Fruit fly (Drosophila melanogaster) whole organism, embryonic: ENCODE data around the gene nst.

Source experiments
- Ada2b ChIP-seq: fragments of 200-800 bp; sonication (Bioruptor generic); IDR thresholded peaks from 2 replicates; pipeline ENCODE4 v1.3.6; 2022; ENCODE audit warnings: missing biosample characterization, missing genetic modification characterization
- Awh ChIP-seq: fragments of 200-800 bp; sonication (Bioruptor generic); IDR thresholded peaks from 2 replicates; pipeline ENCODE4, ENCODE4 v1.3.6; 2022; ENCODE audit warnings: missing biosample characterization, missing genetic modification characterization
- Blimp-1 ChIP-seq: fragments of 200-800 bp; sonication (Bioruptor generic); optimal IDR thresholded peaks from 3 replicates; lab custom pipeline; 2018; ENCODE audit warnings: missing biosample characterization, missing genetic modification characterization, mild to moderate bottlenecking, moderate library complexity, missing genetic modification reagents
- CG10654 ChIP-seq: fragments of 200-800 bp; sonication (Bioruptor generic); optimal IDR thresholded peaks from 2 replicates; lab custom pipeline; 2016; ENCODE audit warnings: missing biosample characterization, missing genetic modification characterization
- CG11093 ChIP-seq: fragments of 200-800 bp; sonication (Bioruptor generic); IDR thresholded peaks from 3 replicates; pipeline ENCODE4 v1.3.6; 2022; ENCODE audit warnings: missing biosample characterization, missing genetic modification characterization
- CG12104 ChIP-seq: fragments of 200-800 bp; sonication (Bioruptor generic); optimal IDR thresholded peaks from 3 replicates; lab custom pipeline; 2016; ENCODE audit warnings: missing biosample characterization, missing genetic modification characterization
- CG1603 ChIP-seq: fragments of 200-800 bp; sonication (Bioruptor generic); optimal IDR thresholded peaks from 2 replicates; lab custom pipeline; 2019; ENCODE audit warnings: missing biosample characterization, mild to moderate bottlenecking, missing genetic modification characterization, moderate library complexity
- CG2129 ChIP-seq: fragments of 200-800 bp; sonication (Bioruptor generic); IDR thresholded peaks from 2 replicates; pipeline ENCODE4 v1.3.6; 2022; ENCODE audit warnings: missing biosample characterization, missing genetic modification characterization; ENCODE audit not compliant: partially characterized antibody
- CG3065 ChIP-seq: fragments of 200-800 bp; sonication (Bioruptor generic); optimal IDR thresholded peaks from 2 replicates; lab custom pipeline; 2016; ENCODE audit warnings: missing biosample characterization, missing genetic modification characterization
- CG31365 ChIP-seq: fragments of 200-800 bp; sonication (Bioruptor generic); optimal IDR thresholded peaks from 2 replicates; lab custom pipeline; 2018; ENCODE audit warnings: missing biosample characterization, mild to moderate bottlenecking, missing genetic modification characterization
- CG42726 ChIP-seq: fragments of 200-800 bp; sonication (Bioruptor generic); IDR thresholded peaks from 2 replicates; pipeline ENCODE4 v1.3.6; 2022; ENCODE audit warnings: missing biosample characterization, missing genetic modification characterization; ENCODE audit not compliant: partially characterized antibody
- CG6175 ChIP-seq: fragments of 200-800 bp; sonication (Bioruptor generic); IDR thresholded peaks from 3 replicates; pipeline ENCODE4 v1.3.6; 2022; ENCODE audit warnings: missing biosample characterization, missing genetic modification characterization
- CG7745 ChIP-seq: fragments of 200-800 bp; sonication (Bioruptor generic); optimal IDR thresholded peaks from 2 replicates; lab custom pipeline; 2018; ENCODE audit warnings: missing biosample characterization, mild to moderate bottlenecking, missing genetic modification characterization, moderate library complexity
- CG7963 ChIP-seq: fragments of 200-800 bp; sonication (Bioruptor generic); IDR thresholded peaks from 3 replicates; pipeline ENCODE4 v1.3.6; 2022; ENCODE audit warnings: missing biosample characterization, missing genetic modification characterization; ENCODE audit not compliant: partially characterized antibody
- CG7987 ChIP-seq: fragments of 200-800 bp; sonication (Bioruptor generic); optimal IDR thresholded peaks from 2 replicates; lab custom pipeline; 2018; ENCODE audit warnings: missing biosample characterization, mild to moderate bottlenecking, missing genetic modification characterization, moderate library complexity
- CG9215 ChIP-seq: fragments of 200-800 bp; sonication (Bioruptor generic); IDR thresholded peaks from 2 replicates; pipeline ENCODE4 v1.3.6; 2022; ENCODE audit warnings: missing biosample characterization, missing genetic modification characterization
- CG9876 ChIP-seq: fragments of 200-800 bp; sonication (Bioruptor generic); optimal IDR thresholded peaks from 2 replicates; lab custom pipeline; 2016; ENCODE audit warnings: missing biosample characterization, missing genetic modification characterization
- D19A ChIP-seq: fragments of 200-800 bp; optimal IDR thresholded peaks from 3 replicates; lab custom pipeline; 2019; ENCODE audit warnings: missing biosample characterization, mild to moderate bottlenecking, missing genetic modification characterization, moderate library complexity
- Fer3 ChIP-seq: fragments of 200-800 bp; sonication (Bioruptor generic); optimal IDR thresholded peaks from 2 replicates; lab custom pipeline; 2018; ENCODE audit warnings: missing biosample characterization, mild to moderate bottlenecking, missing genetic modification characterization, moderate library complexity
- HLH3B ChIP-seq: fragments of 200-800 bp; sonication (Bioruptor generic); IDR thresholded peaks from 2 replicates; pipeline ENCODE4 v1.3.6; 2022; ENCODE audit warnings: missing biosample characterization, missing genetic modification characterization
- Lpt ChIP-seq: fragments of >200 bp; optimal IDR thresholded peaks from 2 replicates; lab custom pipeline; 2018; ENCODE audit warnings: missing biosample characterization, missing genetic modification characterization
- NC2β ChIP-seq: fragments of 200-800 bp; sonication (Bioruptor generic); optimal IDR thresholded peaks from 2 replicates; lab custom pipeline; 2016; ENCODE audit warnings: missing biosample characterization, missing genetic modification characterization
- Ptx1 ChIP-seq: fragments of 200-800 bp; sonication (Bioruptor generic); IDR thresholded peaks from 2 replicates; pipeline ENCODE4 v1.3.6; 2022; ENCODE audit warnings: missing biosample characterization, missing genetic modification characterization
- Stat92E ChIP-seq, 3 experiments: fragments of >200 bp in 2 of 3; fragments of 200-800 bp in 1 of 3; sonication (Bioruptor generic) in 1 of 3; optimal IDR thresholded peaks; 2 replicates each; lab custom pipeline; 2017 to 2019; ENCODE audit warnings: missing biosample characterization in 3 of 3, missing genetic modification characterization in 3 of 3, mild to moderate bottlenecking in 1 of 3, moderate library complexity in 1 of 3
- Trl ChIP-seq, 3 experiments: fragments of >200 bp in 2 of 3; fragments of 200-800 bp in 1 of 3; sonication (Bioruptor generic) in 1 of 3; optimal IDR thresholded peaks; 2 replicates in 1 of 3; 3 replicates in 2 of 3; lab custom pipeline; 2016 to 2017; ENCODE audit warnings: missing biosample characterization in 1 of 3, missing genetic modification characterization in 1 of 3
- abd-A ChIP-seq: fragments of 200-800 bp; sonication (Bioruptor generic); optimal IDR thresholded peaks from 3 replicates; lab custom pipeline; 2019; ENCODE audit warnings: missing biosample characterization, mild to moderate bottlenecking, missing genetic modification characterization, moderate library complexity
- ara ChIP-seq: fragments of 200-800 bp; sonication (Bioruptor generic); IDR thresholded peaks from 2 replicates; pipeline ENCODE4 v1.3.6; 2022; ENCODE audit warnings: missing biosample characterization, missing genetic modification characterization
- bab2 ChIP-seq: fragments of 200-800 bp; sonication (Bioruptor generic); optimal IDR thresholded peaks from 2 replicates; lab custom pipeline; 2016; ENCODE audit warnings: missing biosample characterization, missing genetic modification characterization
- cad ChIP-seq: fragments of >200 bp; optimal IDR thresholded peaks from 2 replicates; lab custom pipeline; 2017; ENCODE audit warnings: missing biosample characterization, missing genetic modification characterization
- crol ChIP-seq: fragments of 200-800 bp; sonication (Bioruptor generic); IDR thresholded peaks from 2 replicates; pipeline ENCODE4 v1.3.6; 2022; ENCODE audit warnings: missing biosample characterization, missing genetic modification characterization
- fd3F ChIP-seq: fragments of 200-800 bp; sonication (Bioruptor generic); optimal IDR thresholded peaks from 2 replicates; lab custom pipeline; 2018; ENCODE audit warnings: missing biosample characterization, mild to moderate bottlenecking, missing genetic modification characterization, moderate library complexity
- fru ChIP-seq: fragments of >200 bp; optimal IDR thresholded peaks from 2 replicates; lab custom pipeline; 2017
- gce ChIP-seq: fragments of 200-800 bp; sonication (Bioruptor generic); IDR thresholded peaks from 3 replicates; pipeline ENCODE4 v1.3.6; 2022; ENCODE audit warnings: missing biosample characterization, missing genetic modification characterization
- gsb-n ChIP-seq: fragments of 200-800 bp; sonication (Bioruptor generic); optimal IDR thresholded peaks from 3 replicates; lab custom pipeline; 2018; ENCODE audit warnings: missing biosample characterization, mild to moderate bottlenecking, missing genetic modification characterization
- ind ChIP-seq: fragments of 200-800 bp; sonication (Bioruptor generic); optimal IDR thresholded peaks from 3 replicates; lab custom pipeline; 2016; ENCODE audit warnings: missing biosample characterization, missing genetic modification characterization
- kay ChIP-seq: fragments of 200-800 bp; sonication (Bioruptor generic); optimal IDR thresholded peaks from 2 replicates; lab custom pipeline; 2016; ENCODE audit warnings: missing biosample characterization, missing genetic modification characterization
- lmd ChIP-seq: fragments of 200-800 bp; sonication (Bioruptor generic); IDR thresholded peaks from 2 replicates; pipeline ENCODE4 v1.3.6; 2022; ENCODE audit warnings: missing biosample characterization, missing genetic modification characterization
- lov ChIP-seq, 2 experiments: fragments of 200-800 bp in 1 of 2; fragments of >200 bp in 1 of 2; sonication (Bioruptor generic) in 1 of 2; IDR thresholded peaks in 1 of 2; optimal IDR thresholded peaks in 1 of 2; 2 replicates in 1 of 2; 3 replicates in 1 of 2; pipeline versions ENCODE4 v1.3.6 to Lab custom; 2017 to 2022; ENCODE audit warnings: missing biosample characterization in 1 of 2, missing genetic modification characterization in 1 of 2
- luna ChIP-seq: fragments of 200-800 bp; sonication (Bioruptor generic); optimal IDR thresholded peaks from 2 replicates; lab custom pipeline; 2016; ENCODE audit warnings: missing biosample characterization, missing genetic modification characterization
- mld ChIP-seq: fragments of 200-800 bp; sonication (Bioruptor generic); IDR thresholded peaks from 3 replicates; pipeline ENCODE4 v1.3.6; 2022; ENCODE audit warnings: missing biosample characterization, missing genetic modification characterization; ENCODE audit not compliant: partially characterized antibody
- org-1 ChIP-seq: fragments of 200-800 bp; sonication (Bioruptor generic); optimal IDR thresholded peaks from 2 replicates; lab custom pipeline; 2017; ENCODE audit warnings: missing biosample characterization, missing genetic modification characterization
- pan ChIP-seq, 4 experiments: fragments of >200 bp in 3 of 4; fragments of 200-800 bp in 1 of 4; sonication (Bioruptor generic) in 1 of 4; optimal IDR thresholded peaks in 3 of 4; IDR thresholded peaks in 1 of 4; 2 replicates each; pipeline versions ENCODE4 v1.3.6 to Lab custom; 2017 to 2022; ENCODE audit warnings: missing biosample characterization in 2 of 4, missing genetic modification characterization in 2 of 4, mixed read lengths in 1 of 4
- peb ChIP-seq: fragments of 200-800 bp; sonication (Bioruptor generic); IDR thresholded peaks from 2 replicates; pipeline ENCODE4 v1.3.6; 2022; ENCODE audit warnings: missing biosample characterization, missing genetic modification characterization
- run ChIP-seq: fragments of 200-800 bp; sonication (Bioruptor generic); optimal IDR thresholded peaks from 3 replicates; lab custom pipeline; 2018; ENCODE audit warnings: missing biosample characterization, mild to moderate bottlenecking, missing genetic modification characterization
- salm ChIP-seq: fragments of 200-800 bp; sonication (Bioruptor generic); optimal IDR thresholded peaks from 2 replicates; lab custom pipeline; 2018; ENCODE audit warnings: missing biosample characterization, mild to moderate bottlenecking, missing genetic modification characterization
- sd ChIP-seq: fragments of 200-800 bp; sonication (Bioruptor generic); optimal IDR thresholded peaks from 3 replicates; lab custom pipeline; 2018; ENCODE audit warnings: missing biosample characterization, mild to moderate bottlenecking, missing genetic modification characterization, moderate library complexity
- shn ChIP-seq: fragments of 200-800 bp; sonication (Bioruptor generic); optimal IDR thresholded peaks from 3 replicates; lab custom pipeline; 2016; ENCODE audit warnings: missing biosample characterization, missing genetic modification characterization
- tap ChIP-seq: fragments of 200-800 bp; optimal IDR thresholded peaks from 3 replicates; lab custom pipeline; 2019; ENCODE audit warnings: missing biosample characterization, mild to moderate bottlenecking, missing genetic modification characterization, moderate library complexity
- tup ChIP-seq: fragments of 200-800 bp; sonication (Bioruptor generic); optimal IDR thresholded peaks from 2 replicates; lab custom pipeline; 2016; ENCODE audit warnings: missing biosample characterization, mild to moderate bottlenecking, missing genetic modification characterization, moderate library complexity

Gene nst

dm6 chr3L:12529431-12530007, 452 bp downstream of the nst start (continued):
- TF ChIP-seq mld (GFP tag; lab: Robert Waterston, UW) (no peak), pan (optimal IDR thresholded peaks at IDR 0.05; lab: Kevin White, UChicago) (no peak), pan (GFP tag; optimal IDR thresholded peaks at IDR 0.05 in 1 of 2, IDR thresholded peaks at IDR 0.05 in 1 of 2) (peak in 1 of 2 experiments; percentile 60), Blimp-1 (GFP tag; lab: Kevin White, UChicago) (peak; percentile 61), CG11093 (GFP tag; lab: Robert Waterston, UW) (no peak), Awh (GFP tag; lab: Robert Waterston, UW) (peak; percentile 77), crol (GFP tag; lab: Robert Waterston, UW) (no peak), CG10654 (GFP tag; lab: Kevin White, UChicago) (peak; percentile 5), CG3065 (no peak), CG9215 (no peak), shn (GFP tag; lab: Kevin White, UChicago) (peak; percentile 54), salm (tag; lab: Kevin White, UChicago) (peak; percentile 29), CG7745 (tag; lab: Kevin White, UChicago) (no peak), CG42726 (GFP tag; lab: Robert Waterston, UW) (no peak), CG1603 (peak; percentile 75), fru (no peak), kay (GFP tag; lab: Kevin White, UChicago) (peak; percentile 34), Trl (optimal IDR thresholded peaks at IDR 0.05; lab: Kevin White, UChicago) (no peak), Trl (GFP tag; optimal IDR thresholded peaks at IDR 0.05; lab: Kevin White, UChicago) (no peak), lov (optimal IDR thresholded peaks at IDR 0.05; lab: Kevin White, UChicago) (no peak), lov (GFP tag; IDR thresholded peaks at IDR 0.05; lab: Robert Waterston, UW) (peak; percentile 85), D19A (tag; lab: Kevin White, UChicago) (peak; percentile 59), org-1 (peak; percentile 13), HLH3B (GFP tag; lab: Robert Waterston, UW) (peak; percentile 60), CG7963 (GFP tag; lab: Robert Waterston, UW) (no peak), sd (tag; lab: Kevin White, UChicago) (no peak), CG2129 (GFP tag; lab: Robert Waterston, UW) (no peak), gsb-n (tag; lab: Kevin White, UChicago) (peak; percentile 23), cad (GFP tag; lab: Kevin White, UChicago) (no peak), tap (tag; lab: Kevin White, UChicago) (peak; percentile 49), lmd (GFP tag; lab: Robert Waterston, UW) (peak; percentile 55), Lpt (GFP tag; lab: Kevin White, UChicago) (no peak), CG9876 (GFP tag; lab: Kevin White, UChicago) (no peak), CG31365 (tag; lab: Kevin White, UChicago) (peak; percentile 23), CG6175 (GFP tag; lab: Robert Waterston, UW) (peak; percentile 14; the same call in 1 of the 3 replicates), peb (GFP tag; lab: Robert Waterston, UW) (no peak), Stat92E (GFP tag; optimal IDR thresholded peaks at IDR 0.05; lab: Kevin White, UChicago) (no peak), abd-A (no peak), bab2 (GFP tag; lab: Kevin White, UChicago) (no peak), NC2β (no peak), CG7987 (no peak), luna (GFP tag; lab: Kevin White, UChicago) (no peak), fd3F (no peak), ind (GFP tag; lab: Kevin White, UChicago) (peak; percentile 39), run (tag; lab: Kevin White, UChicago) (peak; percentile 55), Ada2b (GFP tag; lab: Robert Waterston, UW) (peak; percentile 56), tup (GFP tag; lab: Kevin White, UChicago) (no peak), gce (GFP tag; lab: Robert Waterston, UW) (no peak), Ptx1 (GFP tag; lab: Robert Waterston, UW) (peak; percentile 26; the same call in 1 of the 2 replicates), ara (GFP tag; lab: Robert Waterston, UW) (peak; percentile 63), CG12104 (GFP tag; lab: Kevin White, UChicago) (peak; percentile 17), Fer3 (tag; lab: Kevin White, UChicago) (peak; percentile 28)
